Fruit fly (Drosophila melanogaster) whole organism, embryonic: Measurements from ENCODE around the gene wfs1.

Experiments
- BEAF-32 ChIP-seq: fragments of 200-800 bp; sonication (Bioruptor generic); optimal IDR thresholded peaks from 3 replicates; lab custom pipeline; 2017; ENCODE audit warnings: missing biosample characterization, missing genetic modification characterization, mild to moderate bottlenecking, moderate library complexity, missing genetic modification reagents
- Bgb ChIP-seq: fragments of 200-800 bp; sonication (Bioruptor generic); IDR thresholded peaks from 2 replicates; pipeline ENCODE4 v1.3.6; 2022; ENCODE audit warnings: missing biosample characterization, missing genetic modification characterization; ENCODE audit not compliant: partially characterized antibody
- Blimp-1 ChIP-seq: fragments of 200-800 bp; sonication (Bioruptor generic); optimal IDR thresholded peaks from 3 replicates; lab custom pipeline; 2018; ENCODE audit warnings: missing biosample characterization, missing genetic modification characterization, mild to moderate bottlenecking, moderate library complexity, missing genetic modification reagents
- CG10147 ChIP-seq: fragments of 200-800 bp; sonication (Bioruptor generic); optimal IDR thresholded peaks from 2 replicates; lab custom pipeline; 2019; ENCODE audit warnings: missing biosample characterization, mild to moderate bottlenecking, missing genetic modification characterization, moderate library complexity
- CG13123 ChIP-seq: fragments of 200-800 bp; sonication (Bioruptor generic); optimal IDR thresholded peaks from 2 replicates; lab custom pipeline; 2016; ENCODE audit warnings: missing biosample characterization, missing genetic modification characterization
- CG15479 ChIP-seq: fragments of 200-800 bp; sonication (Bioruptor generic); optimal IDR thresholded peaks from 3 replicates; lab custom pipeline; 2019; ENCODE audit warnings: missing biosample characterization, mild to moderate bottlenecking, missing genetic modification characterization, moderate library complexity
- CG1792 ChIP-seq: fragments of 200-800 bp; sonication (Bioruptor generic); optimal IDR thresholded peaks from 2 replicates; lab custom pipeline; 2016; ENCODE audit warnings: missing biosample characterization, missing genetic modification characterization
- CG18619 ChIP-seq: fragments of 200-800 bp; sonication (Bioruptor generic); optimal IDR thresholded peaks from 3 replicates; lab custom pipeline; 2017; ENCODE audit warnings: missing biosample characterization, mild to moderate bottlenecking, missing genetic modification characterization
- CG30403 ChIP-seq: fragments of 200-800 bp; sonication (Bioruptor generic); optimal IDR thresholded peaks from 3 replicates; lab custom pipeline; 2016; ENCODE audit warnings: missing biosample characterization, missing genetic modification characterization
- CG31441 ChIP-seq: fragments of 200-800 bp; sonication (Bioruptor generic); IDR thresholded peaks from 2 replicates; pipeline ENCODE4 v1.3.6; 2022; ENCODE audit warnings: missing biosample characterization, missing genetic modification characterization
- CG32772 ChIP-seq: fragments of 200-800 bp; sonication (Bioruptor generic); IDR thresholded peaks from 2 replicates; pipeline ENCODE4 v1.3.6; 2022; ENCODE audit warnings: missing biosample characterization, missing genetic modification characterization
- CG34224 ChIP-seq: fragments of 200-800 bp; sonication (Bioruptor generic); IDR thresholded peaks from 3 replicates; pipeline ENCODE4 v1.3.6; 2022; ENCODE audit warnings: missing biosample characterization, missing genetic modification characterization; ENCODE audit not compliant: partially characterized antibody
- CG42726 ChIP-seq: fragments of 200-800 bp; sonication (Bioruptor generic); IDR thresholded peaks from 2 replicates; pipeline ENCODE4 v1.3.6; 2022; ENCODE audit warnings: missing biosample characterization, missing genetic modification characterization; ENCODE audit not compliant: partially characterized antibody
- CG4617 ChIP-seq: fragments of 200-800 bp; sonication (Bioruptor generic); optimal IDR thresholded peaks from 3 replicates; lab custom pipeline; 2016; ENCODE audit warnings: missing biosample characterization, missing genetic modification characterization, borderline replicate concordance
- CG5245 ChIP-seq: fragments of 200-800 bp; sonication (Bioruptor generic); optimal IDR thresholded peaks from 3 replicates; lab custom pipeline; 2016; ENCODE audit warnings: missing biosample characterization, missing genetic modification characterization
- CG6254 ChIP-seq: fragments of 200-800 bp; sonication (Bioruptor generic); optimal IDR thresholded peaks from 3 replicates; lab custom pipeline; 2017; ENCODE audit warnings: mild to moderate bottlenecking, missing biosample characterization, missing genetic modification reagents, missing genetic modification characterization
- CG6765 ChIP-seq: fragments of 200-800 bp; sonication (Bioruptor generic); optimal IDR thresholded peaks from 3 replicates; lab custom pipeline; 2017; ENCODE audit warnings: missing biosample characterization, mild to moderate bottlenecking, missing genetic modification characterization
- CG6791 ChIP-seq: fragments of 200-800 bp; sonication (Bioruptor generic); IDR thresholded peaks from 3 replicates; pipeline ENCODE4 v1.3.6; 2022; ENCODE audit warnings: missing biosample characterization, missing genetic modification characterization; ENCODE audit not compliant: partially characterized antibody
- CG8089 ChIP-seq: fragments of 200-800 bp; sonication (Bioruptor generic); optimal IDR thresholded peaks from 3 replicates; lab custom pipeline; 2016; ENCODE audit warnings: missing biosample characterization, missing genetic modification characterization
- CG9215 ChIP-seq: fragments of 200-800 bp; sonication (Bioruptor generic); IDR thresholded peaks from 2 replicates; pipeline ENCODE4 v1.3.6; 2022; ENCODE audit warnings: missing biosample characterization, missing genetic modification characterization
- Dad ChIP-seq: fragments of 200-800 bp; sonication (Bioruptor generic); optimal IDR thresholded peaks from 3 replicates; lab custom pipeline; 2016; ENCODE audit warnings: missing biosample characterization, missing genetic modification characterization
- Dbx ChIP-seq: fragments of 200-800 bp; sonication (Bioruptor generic); IDR thresholded peaks from 3 replicates; pipeline ENCODE4 v1.3.6; 2022; ENCODE audit warnings: missing biosample characterization, missing genetic modification characterization
- E2f2 ChIP-seq: fragments of 200-800 bp; sonication (Bioruptor generic); IDR thresholded peaks from 2 replicates; pipeline ENCODE4 v1.3.6; 2022; ENCODE audit warnings: missing biosample characterization, missing genetic modification characterization
- ERR ChIP-seq: fragments of 200-800 bp; sonication (Bioruptor generic); optimal IDR thresholded peaks from 2 replicates; lab custom pipeline; 2016; ENCODE audit warnings: missing biosample characterization, missing genetic modification characterization
- Eip74EF ChIP-seq, 2 experiments: fragments of 200-800 bp in 1 of 2; fragments of >200 bp in 1 of 2; sonication (Bioruptor generic) in 1 of 2; optimal IDR thresholded peaks; 2 replicates each; lab custom pipeline; 2017 to 2019; ENCODE audit warnings: missing biosample characterization in 2 of 2, missing genetic modification characterization in 2 of 2, mild to moderate bottlenecking in 1 of 2, moderate library complexity in 1 of 2
- HmgD ChIP-seq: fragments of 200-800 bp; sonication (Bioruptor generic); optimal IDR thresholded peaks from 3 replicates; lab custom pipeline; 2016; ENCODE audit warnings: missing biosample characterization, missing genetic modification characterization
- MESR4 ChIP-seq: fragments of 200-800 bp; sonication (Bioruptor generic); optimal IDR thresholded peaks from 2 replicates; lab custom pipeline; 2018; ENCODE audit warnings: missing biosample characterization, mild to moderate bottlenecking, missing genetic modification characterization, moderate library complexity
- Max ChIP-seq: fragments of 200-800 bp; sonication (Bioruptor generic); optimal IDR thresholded peaks from 2 replicates; lab custom pipeline; 2016; ENCODE audit warnings: missing biosample characterization, mild to moderate bottlenecking, missing genetic modification characterization
- Sox100B ChIP-seq: fragments of 200-800 bp; sonication (Bioruptor generic); optimal IDR thresholded peaks from 3 replicates; lab custom pipeline; 2018; ENCODE audit warnings: missing biosample characterization, mild to moderate bottlenecking, missing genetic modification characterization
- Sox102F ChIP-seq: fragments of 200-800 bp; sonication (Bioruptor generic); optimal IDR thresholded peaks from 2 replicates; lab custom pipeline; 2018; ENCODE audit warnings: missing biosample characterization, mild to moderate bottlenecking, missing genetic modification characterization, moderate library complexity
- Ssrp ChIP-seq: fragments of 200-800 bp; sonication (Bioruptor generic); optimal IDR thresholded peaks from 2 replicates; lab custom pipeline; 2018; ENCODE audit warnings: missing biosample characterization, mild to moderate bottlenecking, missing genetic modification characterization, moderate library complexity
- cg ChIP-seq: fragments of 200-800 bp; sonication (Bioruptor generic); optimal IDR thresholded peaks from 3 replicates; lab custom pipeline; 2019; ENCODE audit warnings: missing biosample characterization, mild to moderate bottlenecking, missing genetic modification characterization, moderate library complexity
- chn ChIP-seq: fragments of 200-800 bp; sonication (Bioruptor generic); optimal IDR thresholded peaks from 2 replicates; lab custom pipeline; 2016; ENCODE audit warnings: missing biosample characterization, missing genetic modification characterization
- gcm ChIP-seq: fragments of 200-800 bp; sonication (Bioruptor generic); optimal IDR thresholded peaks from 2 replicates; lab custom pipeline; 2019; ENCODE audit warnings: missing biosample characterization, mild to moderate bottlenecking, missing genetic modification characterization, moderate library complexity
- ham ChIP-seq: fragments of 200-800 bp; sonication (Bioruptor generic); IDR thresholded peaks from 2 replicates; pipeline ENCODE4 v1.3.6; 2022; ENCODE audit warnings: missing biosample characterization, missing genetic modification characterization
- her ChIP-seq: fragments of 200-800 bp; sonication (Bioruptor generic); optimal IDR thresholded peaks from 2 replicates; lab custom pipeline; 2016; ENCODE audit warnings: missing biosample characterization, missing genetic modification characterization
- insv ChIP-seq, 2 experiments: fragments of 200-800 bp; sonication (Bioruptor generic); optimal IDR thresholded peaks; 3 replicates each; lab custom pipeline; 2016 to 2018; ENCODE audit warnings: missing biosample characterization in 2 of 2, missing genetic modification characterization in 2 of 2
- jumu ChIP-seq: fragments of 200-800 bp; sonication (Bioruptor generic); optimal IDR thresholded peaks from 3 replicates; lab custom pipeline; 2016; ENCODE audit warnings: missing biosample characterization, missing genetic modification characterization
- nerfin-1 ChIP-seq: fragments of 200-800 bp; sonication (Bioruptor generic); optimal IDR thresholded peaks from 3 replicates; lab custom pipeline; 2019; ENCODE audit warnings: missing biosample characterization, mild to moderate bottlenecking, missing genetic modification characterization, moderate library complexity
- peb ChIP-seq: fragments of 200-800 bp; sonication (Bioruptor generic); IDR thresholded peaks from 2 replicates; pipeline ENCODE4 v1.3.6; 2022; ENCODE audit warnings: missing biosample characterization, missing genetic modification characterization
- pfk ChIP-seq: fragments of 200-800 bp; sonication (Bioruptor generic); optimal IDR thresholded peaks from 2 replicates; lab custom pipeline; 2018; ENCODE audit warnings: missing biosample characterization, mild to moderate bottlenecking, missing genetic modification characterization, moderate library complexity
- scrt ChIP-seq: fragments of 200-800 bp; sonication (Bioruptor generic); optimal IDR thresholded peaks from 2 replicates; lab custom pipeline; 2018; ENCODE audit warnings: missing biosample characterization, mild to moderate bottlenecking, missing genetic modification characterization, moderate library complexity
- sd ChIP-seq: fragments of 200-800 bp; sonication (Bioruptor generic); optimal IDR thresholded peaks from 3 replicates; lab custom pipeline; 2018; ENCODE audit warnings: missing biosample characterization, mild to moderate bottlenecking, missing genetic modification characterization, moderate library complexity
- sens ChIP-seq: fragments of 200-800 bp; sonication (Bioruptor generic); peaks from one replicate; lab custom pipeline; 2016; ENCODE audit warnings: missing biosample characterization, missing genetic modification characterization
- sens-2 ChIP-seq: fragments of 200-800 bp; sonication (Bioruptor generic); IDR thresholded peaks from 2 replicates; pipeline ENCODE4 v1.3.6; 2022; ENCODE audit warnings: missing biosample characterization, missing genetic modification characterization
- trem ChIP-seq: fragments of 200-800 bp; optimal IDR thresholded peaks from 3 replicates; lab custom pipeline; 2019; ENCODE audit warnings: missing biosample characterization, mild to moderate bottlenecking, missing genetic modification characterization, moderate library complexity
- twi ChIP-seq: fragments of 200-800 bp; optimal IDR thresholded peaks from 2 replicates; lab custom pipeline; 2019; ENCODE audit warnings: missing biosample characterization, mild to moderate bottlenecking, missing genetic modification characterization, moderate library complexity
- tx ChIP-seq: fragments of 200-800 bp; sonication (Bioruptor generic); optimal IDR thresholded peaks from 2 replicates; lab custom pipeline; 2016; ENCODE audit warnings: missing biosample characterization, missing genetic modification characterization

The wfs1 gene

dm6 chr3R:22727456-22727833 is 37.3 kb upstream of the wfs1 start:
- TF ChIP-seq CG31441 (GFP tag; lab: Robert Waterston, UW) (no peak), Blimp-1 (no peak), sd (peak; percentile 28), cg (GFP tag; lab: Kevin White, UChicago) (peak; percentile 71), twi (tag; lab: Kevin White, UChicago) (no peak), HmgD (GFP tag; lab: Kevin White, UChicago) (peak; percentile 27), CG6791 (GFP tag; lab: Robert Waterston, UW) (no peak), nerfin-1 (tag; lab: Kevin White, UChicago) (peak; percentile 41), Eip74EF (GFP tag; optimal IDR thresholded peaks at IDR 0.05; lab: Kevin White, UChicago) (peak in 1 of 2 experiments; percentile 70)

dm6 chr3R:22726771-22727455 is 36.7 kb upstream of the wfs1 start, which contains the start of gene CG45049:
TSS of gene CG45049 (plus strand) at chr3R:22726967.
- TF ChIP-seq sens (GFP tag; lab: Kevin White, UChicago), result peak; percentile 83
- no peak for TF ChIP-seq Max
- no peak for TF ChIP-seq insv (GFP tag; optimal IDR thresholded peaks at IDR 0.05; lab: Kevin White, UChicago)
- TF ChIP-seq cg (GFP tag; lab: Kevin White, UChicago), result peak; percentile 80
- no peak for TF ChIP-seq E2f2 (GFP tag; lab: Robert Waterston, UW)
- no peak for TF ChIP-seq Ssrp (tag; lab: Kevin White, UChicago)
- TF ChIP-seq trem (tag; lab: Kevin White, UChicago), result peak; percentile 4
- no peak for TF ChIP-seq CG9215 (GFP tag; lab: Robert Waterston, UW)
- TF ChIP-seq CG32772 (GFP tag; lab: Robert Waterston, UW), result no peak
- TF ChIP-seq CG34224 (GFP tag; lab: Robert Waterston, UW), result peak; percentile 86
- TF ChIP-seq CG1792 (GFP tag; lab: Kevin White, UChicago), result no peak
- TF ChIP-seq Sox100B (GFP tag; lab: Kevin White, UChicago), result no peak
- peak; percentile 94 for TF ChIP-seq CG42726 (GFP tag; lab: Robert Waterston, UW)
- TF ChIP-seq chn (GFP tag; lab: Kevin White, UChicago), result no peak
- TF ChIP-seq gcm (GFP tag; lab: Kevin White, UChicago), result no peak
- no peak for TF ChIP-seq peb
- TF ChIP-seq pfk (GFP tag; lab: Kevin White, UChicago), result no peak
- TF ChIP-seq sens-2 (GFP tag; lab: Robert Waterston, UW), result no peak
- TF ChIP-seq CG6254 (GFP tag; lab: Kevin White, UChicago), result no peak
- TF ChIP-seq CG6765 (GFP tag; lab: Kevin White, UChicago), result no peak
- peak; percentile 18 for TF ChIP-seq CG30403
- TF ChIP-seq Sox102F (GFP tag; lab: Kevin White, UChicago), result no peak
- no peak for TF ChIP-seq Dbx (GFP tag; lab: Robert Waterston, UW)
- TF ChIP-seq scrt (GFP tag; lab: Kevin White, UChicago), result no peak
- no peak for TF ChIP-seq jumu (GFP tag; lab: Kevin White, UChicago)
- no peak for TF ChIP-seq CG8089 (GFP tag; lab: Kevin White, UChicago)
- TF ChIP-seq CG13123, result no peak
- TF ChIP-seq ERR (GFP tag; lab: Kevin White, UChicago), result no peak
- TF ChIP-seq CG18619 (GFP tag; lab: Kevin White, UChicago), result no peak
- no peak for TF ChIP-seq CG15479
- TF ChIP-seq her, result no peak
- no peak for TF ChIP-seq CG10147 (GFP tag; lab: Kevin White, UChicago)
- TF ChIP-seq ham (GFP tag; lab: Robert Waterston, UW), result no peak
- peak; percentile 57 for TF ChIP-seq MESR4
- peak; percentile 72 for TF ChIP-seq CG4617 (GFP tag; lab: Kevin White, UChicago)
- no peak for TF ChIP-seq tx (GFP tag; lab: Kevin White, UChicago)
- TF ChIP-seq Dad, result no peak
- TF ChIP-seq CG5245, result no peak
- peak; percentile 92 for TF ChIP-seq Bgb (GFP tag; lab: Robert Waterston, UW)
- TF ChIP-seq BEAF-32 (GFP tag; lab: Kevin White, UChicago), result peak; percentile 84
